Worm (Caenorhabditis elegans) whole organism, mixed stage, embryonic: Measurements from ENCODE around the gene enpl-1.
A peak's percentile ranks its signal among the peaks of the same experiment; 100 is the strongest.

ENCODE experiments used
- M03D4.4 ChIP-seq: sonication (generic microtip); optimal IDR thresholded peaks from 2 replicates; lab custom pipeline; 2017; ENCODE audit warnings: mild to moderate bottlenecking, missing genetic modification characterization, missing compliant biosample characterization
- bed-3 ChIP-seq: fragments of 200-800 bp; sonication (Bioruptor generic); optimal IDR thresholded peaks from 3 replicates; lab custom pipeline; 2018; ENCODE audit warnings: mild to moderate bottlenecking, missing genetic modification characterization, moderate library complexity, missing compliant biosample characterization
- blmp-1 ChIP-seq: fragments of 150-350 bp; optimal IDR thresholded peaks from 2 replicates; lab custom pipeline; 2014; ENCODE audit warnings: missing biosample characterization, missing genetic modification characterization
- ceh-39 ChIP-seq: fragments of 150-350 bp; optimal IDR thresholded peaks from 2 replicates; lab custom pipeline; 2014; ENCODE audit warnings: missing biosample characterization, missing genetic modification characterization
- ceh-43 ChIP-seq: fragments of 200-800 bp; sonication (Bioruptor generic); optimal IDR thresholded peaks from 2 replicates; lab custom pipeline; 2018; ENCODE audit warnings: mild to moderate bottlenecking, missing genetic modification characterization, moderate library complexity, missing compliant biosample characterization
- ceh-83 ChIP-seq: fragments of 200-800 bp; sonication (Bioruptor generic); optimal IDR thresholded peaks from 2 replicates; lab custom pipeline; 2018; ENCODE audit warnings: mild to moderate bottlenecking, missing genetic modification characterization, missing compliant biosample characterization
- drap-1 ChIP-seq: fragments of 200-800 bp; sonication (Bioruptor generic); optimal IDR thresholded peaks from 3 replicates; lab custom pipeline; 2018; ENCODE audit warnings: mild to moderate bottlenecking, missing genetic modification characterization, missing compliant biosample characterization
- elt-1 ChIP-seq: sonication (generic microtip); optimal IDR thresholded peaks from 2 replicates; lab custom pipeline; 2017; ENCODE audit warnings: missing genetic modification characterization, mild to moderate bottlenecking, missing compliant biosample characterization, antibody characterized with exemption, moderate library complexity, borderline replicate concordance; ENCODE audit not compliant: insufficient read depth
- elt-3 ChIP-seq: fragments of 150-350 bp; optimal IDR thresholded peaks from 2 replicates; lab custom pipeline; 2014; ENCODE audit warnings: missing biosample characterization, missing genetic modification characterization
- flh-1 ChIP-seq: fragments of 200-800 bp; sonication (Bioruptor generic); optimal IDR thresholded peaks from 2 replicates; lab custom pipeline; 2018; ENCODE audit warnings: mild to moderate bottlenecking, missing genetic modification characterization, moderate library complexity, missing compliant biosample characterization
- ham-2 ChIP-seq: fragments of 200-800 bp; sonication (Bioruptor generic); optimal IDR thresholded peaks from 2 replicates; lab custom pipeline; 2018; ENCODE audit warnings: mild to moderate bottlenecking, missing genetic modification characterization, missing compliant biosample characterization
- hlh-1 ChIP-seq: fragments of 150-350 bp; optimal IDR thresholded peaks from 2 replicates; lab custom pipeline; 2014; ENCODE audit warnings: missing biosample characterization, missing genetic modification reagents, missing genetic modification characterization
- lin-13 ChIP-seq: fragments of 150-350 bp; optimal IDR thresholded peaks from 2 replicates; lab custom pipeline; 2014; ENCODE audit warnings: missing biosample characterization, missing genetic modification characterization
- lin-32 ChIP-seq: fragments of 200-800 bp; sonication (Bioruptor generic); optimal IDR thresholded peaks from 2 replicates; lab custom pipeline; 2018; ENCODE audit warnings: mild to moderate bottlenecking, missing genetic modification characterization, missing compliant biosample characterization
- lsy-2 ChIP-seq: fragments of 150-350 bp; optimal IDR thresholded peaks from 2 replicates; lab custom pipeline; 2014; ENCODE audit warnings: missing biosample characterization, missing genetic modification characterization
- mab-5 ChIP-seq: fragments of 150-350 bp; optimal IDR thresholded peaks from 2 replicates; lab custom pipeline; 2014; ENCODE audit warnings: missing biosample characterization, missing genetic modification characterization
- mep-1 ChIP-seq: fragments of 150-350 bp; optimal IDR thresholded peaks from 2 replicates; lab custom pipeline; 2017; ENCODE audit warnings: missing biosample characterization, missing genetic modification reagents, missing genetic modification characterization, inconsistent platforms
- mls-2 ChIP-seq: sonication (generic microtip); optimal IDR thresholded peaks from 2 replicates; lab custom pipeline; 2016; ENCODE audit warnings: mild to moderate bottlenecking, missing genetic modification characterization, moderate library complexity, missing compliant biosample characterization
- nhr-12 ChIP-seq: fragments of 150-350 bp; optimal IDR thresholded peaks from 2 replicates; lab custom pipeline; 2014; ENCODE audit warnings: missing biosample characterization, missing genetic modification characterization
- nhr-2 ChIP-seq: fragments of 150-350 bp; optimal IDR thresholded peaks from 2 replicates; lab custom pipeline; 2014; ENCODE audit warnings: missing biosample characterization, missing genetic modification characterization
- nhr-237 ChIP-seq: fragments of 150-350 bp; optimal IDR thresholded peaks from 2 replicates; lab custom pipeline; 2014; ENCODE audit warnings: missing biosample characterization, missing genetic modification characterization
- nhr-28 ChIP-seq: fragments of 150-350 bp; optimal IDR thresholded peaks from 2 replicates; lab custom pipeline; 2014; ENCODE audit warnings: missing biosample characterization, missing genetic modification characterization
- nhr-76 ChIP-seq: sonication (generic microtip); optimal IDR thresholded peaks from 2 replicates; lab custom pipeline; 2017; ENCODE audit warnings: missing biosample characterization, missing genetic modification characterization
- pha-4 ChIP-seq: fragments of 150-350 bp; optimal IDR thresholded peaks from 2 replicates; lab custom pipeline; 2018; ENCODE audit warnings: missing biosample characterization, missing genetic modification reagents, missing genetic modification characterization
- snpc-4 ChIP-seq: fragments of 150-350 bp; optimal IDR thresholded peaks from 2 replicates; lab custom pipeline; 2014; ENCODE audit warnings: missing biosample characterization, missing genetic modification characterization
- sptf-1 ChIP-seq: sonication (generic microtip); optimal IDR thresholded peaks from 2 replicates; lab custom pipeline; 2017; ENCODE audit warnings: mild to moderate bottlenecking, missing genetic modification characterization, moderate library complexity, missing compliant biosample characterization
- tbx-8 ChIP-seq: fragments of 200-800 bp; sonication (Bioruptor generic); optimal IDR thresholded peaks from 2 replicates; lab custom pipeline; 2018; ENCODE audit warnings: mild to moderate bottlenecking, missing genetic modification characterization, moderate library complexity, missing compliant biosample characterization
- unc-120 ChIP-seq: sonication (generic microtip); optimal IDR thresholded peaks from 2 replicates; lab custom pipeline; 2017; ENCODE audit warnings: missing genetic modification characterization, missing compliant biosample characterization; ENCODE audit not compliant: poor library complexity, severe bottlenecking
- unc-39 ChIP-seq: fragments of 150-350 bp; optimal IDR thresholded peaks from 2 replicates; lab custom pipeline; 2014; ENCODE audit warnings: missing biosample characterization, missing genetic modification characterization
- zip-8 ChIP-seq: fragments of 150-350 bp; optimal IDR thresholded peaks from 2 replicates; lab custom pipeline; 2014; ENCODE audit warnings: missing biosample characterization, missing genetic modification characterization

enpl-1 gene

ce11 chrIV:11124674-11125073 is 5.6 kb downstream of the enpl-1 start, which contains the start of gene spo-11:
Gene spo-11, minus strand, starts transcription at chrIV:11124862.
- TF ChIP-seq mep-1 (tag; lab: Kevin White, UChicago) (no peak), lin-32 (GFP tag; lab: Kevin White, UChicago) (no peak), pha-4 (no peak), unc-39 (no peak), ham-2 (GFP tag; lab: Kevin White, UChicago) (no peak), zip-8 (tag; lab: Kevin White, UChicago) (no peak), tbx-8 (GFP tag; lab: Kevin White, UChicago) (no peak), nhr-12 (tag; lab: Kevin White, UChicago) (no peak), elt-1 (tag; lab: Kevin White, UChicago) (no peak), sptf-1 (tag; lab: Kevin White, UChicago) (no peak), nhr-237 (no peak), nhr-2 (tag; lab: Kevin White, UChicago) (no peak), bed-3 (no peak), mls-2 (tag; lab: Kevin White, UChicago) (no peak), lsy-2 (tag; lab: Kevin White, UChicago) (no peak), elt-3 (tag; lab: Kevin White, UChicago) (no peak), drap-1 (GFP tag; lab: Kevin White, UChicago) (no peak), mab-5 (tag; lab: Kevin White, UChicago) (no peak)

ce11 chrIV:11125200-11125599 is 6.1 kb downstream of the enpl-1 start:
- TF ChIP-seq pha-4: peak; percentile 41
- TF ChIP-seq hlh-1 (tag; lab: Kevin White, UChicago): no peak
- TF ChIP-seq sptf-1 (tag; lab: Kevin White, UChicago): no peak
- no peak for TF ChIP-seq elt-1 (tag; lab: Kevin White, UChicago)
- no peak for TF ChIP-seq blmp-1
- peak; percentile 38 for TF ChIP-seq lin-13 (tag; lab: Kevin White, UChicago)
- no peak for TF ChIP-seq nhr-237
- TF ChIP-seq mls-2 (tag; lab: Kevin White, UChicago): peak; percentile 46
- no peak for TF ChIP-seq nhr-28 (tag; lab: Kevin White, UChicago)
- peak; percentile 43 for TF ChIP-seq lsy-2 (tag; lab: Kevin White, UChicago)
- no peak for TF ChIP-seq flh-1 (GFP tag; lab: Kevin White, UChicago)
- peak; percentile 63 for TF ChIP-seq unc-120 (tag; lab: Kevin White, UChicago)
- TF ChIP-seq zip-8 (tag; lab: Kevin White, UChicago): no peak

DNA sequence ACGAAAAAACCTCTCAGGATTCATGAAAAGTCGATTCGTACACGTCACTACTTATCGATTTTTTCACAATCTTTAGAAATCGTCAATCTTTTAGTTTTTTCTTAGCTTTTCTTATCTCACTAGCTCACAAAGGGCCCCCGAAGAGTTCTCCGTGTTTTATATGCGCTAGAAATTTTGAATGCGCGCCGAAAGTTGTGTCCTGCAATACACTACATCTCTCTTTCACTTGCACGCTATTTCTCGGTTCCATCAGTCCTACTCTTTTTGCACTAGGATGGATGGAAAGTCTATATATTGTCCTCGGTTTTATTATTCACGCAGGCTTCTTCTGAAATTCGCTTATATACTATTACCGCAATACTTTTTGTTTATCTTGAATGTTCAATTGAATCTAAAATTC is 6.5 kb downstream of the enpl-1 start:
- no peak for TF ChIP-seq blmp-1
- no peak for TF ChIP-seq nhr-76
- TF ChIP-seq ceh-83: no peak
- no peak for TF ChIP-seq ham-2 (GFP tag; lab: Kevin White, UChicago)
- TF ChIP-seq lin-13 (tag; lab: Kevin White, UChicago): no peak
- no peak for TF ChIP-seq zip-8 (tag; lab: Kevin White, UChicago)
- TF ChIP-seq ceh-43: no peak
- TF ChIP-seq elt-3 (tag; lab: Kevin White, UChicago): no peak
- no peak for TF ChIP-seq nhr-12 (tag; lab: Kevin White, UChicago)
- TF ChIP-seq mab-5 (tag; lab: Kevin White, UChicago): no peak

ce11 chrIV:11126004-11126027 is 6.7 kb downstream of the enpl-1 start, which contains the start of gene swsn-4:
Gene swsn-4, plus strand, starts transcription at chrIV:11126024.
- TF ChIP-seq lin-32 (GFP tag; lab: Kevin White, UChicago) (no peak), tbx-8 (GFP tag; lab: Kevin White, UChicago) (no peak)

ce11 chrIV:11126028-11126427 is 6.9 kb downstream of the enpl-1 start:
- TF ChIP-seq ceh-39 (no peak), mab-5 (tag; lab: Kevin White, UChicago) (no peak), tbx-8 (GFP tag; lab: Kevin White, UChicago) (no peak), elt-1 (tag; lab: Kevin White, UChicago) (no peak), sptf-1 (tag; lab: Kevin White, UChicago) (no peak), ceh-43 (no peak), unc-120 (tag; lab: Kevin White, UChicago) (no peak), nhr-2 (tag; lab: Kevin White, UChicago) (no peak), M03D4.4 (tag; lab: Kevin White, UChicago) (no peak), flh-1 (GFP tag; lab: Kevin White, UChicago) (no peak), snpc-4 (tag; lab: Kevin White, UChicago) (no peak), nhr-12 (tag; lab: Kevin White, UChicago) (no peak), nhr-28 (tag; lab: Kevin White, UChicago) (no peak), drap-1 (GFP tag; lab: Kevin White, UChicago) (no peak)
